Fruit fly (Drosophila melanogaster) whole organism, pupa: ENCODE measurements around the gene CG10365.

Source experiments
- CG15710 ChIP-seq: fragments of 200-800 bp; sonication (Bioruptor generic); optimal IDR thresholded peaks from 2 replicates; lab custom pipeline; 2018; ENCODE audit warnings: missing biosample characterization, mild to moderate bottlenecking, missing genetic modification characterization, moderate library complexity
- CG17806 ChIP-seq: fragments of 200-800 bp; sonication (Bioruptor generic); optimal IDR thresholded peaks from 2 replicates; lab custom pipeline; 2018; ENCODE audit warnings: missing biosample characterization, mild to moderate bottlenecking, missing genetic modification characterization, moderate library complexity
- fd96Ca ChIP-seq: fragments of 200-800 bp; sonication (Bioruptor generic); IDR thresholded peaks from 3 replicates; pipeline ENCODE4 v1.3.6; 2022; ENCODE audit warnings: missing biosample characterization, missing genetic modification characterization

dm6 chr3R:23718297-23718941 lies 4.7 kb upstream of the CG10365 start, which contains the start of gene nau:
- TF ChIP-seq fd96Ca (no peak), CG15710 (tag; lab: Kevin White, UChicago) (no peak), CG17806 (tag; lab: Kevin White, UChicago) (no peak)
